Worm (Caenorhabditis elegans): ENCODE measurements around the gene F25G6.1.

F25G6.1 gene

DNA sequence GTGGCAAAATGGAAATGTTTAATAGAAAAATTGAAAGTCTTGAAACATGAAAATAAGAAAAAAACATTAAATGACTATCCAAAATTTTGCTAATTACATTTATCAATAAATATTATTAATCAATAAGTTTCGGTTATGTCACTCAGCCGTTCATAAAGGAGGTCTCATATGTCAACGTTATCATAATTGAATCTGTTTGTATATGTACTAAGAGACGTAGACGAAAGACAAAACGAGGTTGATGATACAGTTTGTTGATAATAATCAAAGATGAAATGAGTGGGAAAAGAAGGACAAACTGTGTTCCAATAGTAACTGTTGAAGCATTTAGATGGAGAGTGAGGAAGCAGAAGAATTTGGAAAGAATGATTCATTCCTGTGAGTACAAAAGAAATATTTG, 12.1 kb downstream of the F25G6.1 start:
- TF ChIP-seq daf-16 (GFP tag; optimal IDR thresholded peaks at IDR 0.05) (no peak), daf-16 (tag; optimal IDR thresholded peaks at IDR 0.05) (peak; percentile 90), ceh-32 (tag; optimal IDR thresholded peaks at IDR 0.05; ENCODE audit: poor library complexity) (no peak), cey-2 (tag; optimal IDR thresholded peaks at IDR 0.05; ENCODE audit: borderline replicate concordance, insufficient read depth) (no peak), ceh-44 (GFP tag; IDR thresholded peaks at IDR 0.05) (no peak), nhr-102 (tag; optimal IDR thresholded peaks at IDR 0.05) (no peak), nhr-28 (tag; optimal IDR thresholded peaks at IDR 0.05) (peak; percentile 46), aha-1 (tag) (no peak), Y105C5A.15 (GFP tag; IDR thresholded peaks at IDR 0.05) (no peak), F37D6.2 (tag; optimal IDR thresholded peaks at IDR 0.05) (no peak), nhr-48 (tag; optimal IDR thresholded peaks at IDR 0.05) (peak; percentile 36), vab-7 (GFP tag; IDR thresholded peaks at IDR 0.05) (no peak), unc-130 (GFP tag; optimal IDR thresholded peaks at IDR 0.05) (no peak), gei-8 (GFP tag; optimal IDR thresholded peaks at IDR 0.05) (no peak), dmd-6 (GFP tag; IDR thresholded peaks at IDR 0.05) (peak; percentile 58), hmg-1.1 (GFP tag; IDR thresholded peaks at IDR 0.05) (no peak), dve-1 (tag; optimal IDR thresholded peaks at IDR 0.05; ENCODE audit: insufficient read depth) (peak; percentile 71), T20F7.1 (GFP tag; optimal IDR thresholded peaks at IDR 0.05) (peak; percentile 24), pqm-1 (tag; optimal IDR thresholded peaks at IDR 0.05) (peak; percentile 26), saeg-2 (GFP tag; IDR thresholded peaks at IDR 0.05) (no peak)

DNA sequence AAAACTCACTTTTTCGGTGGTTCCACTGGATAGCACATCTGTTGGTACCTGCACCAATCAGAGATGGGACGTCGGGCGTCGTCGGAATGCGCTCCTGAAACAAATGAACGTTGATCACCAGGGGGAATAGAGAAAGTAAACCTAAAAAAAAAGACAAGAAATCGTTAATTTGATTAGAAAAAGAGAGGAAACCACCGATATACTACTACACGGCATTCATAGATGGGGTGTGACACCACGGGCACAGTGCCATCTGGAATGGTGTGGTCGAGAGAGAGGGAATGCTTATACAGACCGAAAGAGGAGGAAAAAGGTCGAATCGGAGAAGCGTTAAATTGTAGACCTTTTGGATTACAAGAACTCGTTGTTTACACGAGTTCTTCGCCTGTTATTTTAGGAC, 13.2 kb downstream of the F25G6.1 start, which contains the start of gene C10B5.3:
Gene C10B5.3 (minus strand): TSS at position 101 of the 400 bp plus-strand sequence.
- TF ChIP-seq Y105C5A.15 (GFP tag; IDR thresholded peaks at IDR 0.05): 0 out of 2 replicates have a peak, but pooled peaks have one; percentile 32
- no peak for TF ChIP-seq dmd-8 (GFP tag; IDR thresholded peaks at IDR 0.05)
- TF ChIP-seq nhr-102 (tag; optimal IDR thresholded peaks at IDR 0.05): no peak
- no peak for TF ChIP-seq egl-27 (tag; optimal IDR thresholded peaks at IDR 0.05)
- TF ChIP-seq daf-16 (GFP tag; optimal IDR thresholded peaks at IDR 0.05): no peak
- TF ChIP-seq daf-16 (tag; optimal IDR thresholded peaks at IDR 0.05): no peak
- TF ChIP-seq snpc-4 (tag; optimal IDR thresholded peaks at IDR 0.05): no peak
- TF ChIP-seq mxl-3 (GFP tag; optimal IDR thresholded peaks at IDR 0.05): no peak
- TF ChIP-seq aha-1 (tag): no peak
- TF ChIP-seq hlh-11 (tag; optimal IDR thresholded peaks at IDR 0.05): no peak
- TF ChIP-seq dmd-9 (GFP tag; IDR thresholded peaks at IDR 0.05): no peak
- TF ChIP-seq nhr-77 (tag; optimal IDR thresholded peaks at IDR 0.05): no peak
- no peak for TF ChIP-seq vab-7 (GFP tag; IDR thresholded peaks at IDR 0.05)
- peak in 1 of 2 experiments; percentile 72 for TF ChIP-seq unc-62 (GFP tag; optimal IDR thresholded peaks at IDR 0.05 in 1 of 2)
- no peak for TF ChIP-seq unc-62 (tag; optimal IDR thresholded peaks at IDR 0.05)
- no peak for TF ChIP-seq zfp-2 (tag; optimal IDR thresholded peaks at IDR 0.05)

DNA sequence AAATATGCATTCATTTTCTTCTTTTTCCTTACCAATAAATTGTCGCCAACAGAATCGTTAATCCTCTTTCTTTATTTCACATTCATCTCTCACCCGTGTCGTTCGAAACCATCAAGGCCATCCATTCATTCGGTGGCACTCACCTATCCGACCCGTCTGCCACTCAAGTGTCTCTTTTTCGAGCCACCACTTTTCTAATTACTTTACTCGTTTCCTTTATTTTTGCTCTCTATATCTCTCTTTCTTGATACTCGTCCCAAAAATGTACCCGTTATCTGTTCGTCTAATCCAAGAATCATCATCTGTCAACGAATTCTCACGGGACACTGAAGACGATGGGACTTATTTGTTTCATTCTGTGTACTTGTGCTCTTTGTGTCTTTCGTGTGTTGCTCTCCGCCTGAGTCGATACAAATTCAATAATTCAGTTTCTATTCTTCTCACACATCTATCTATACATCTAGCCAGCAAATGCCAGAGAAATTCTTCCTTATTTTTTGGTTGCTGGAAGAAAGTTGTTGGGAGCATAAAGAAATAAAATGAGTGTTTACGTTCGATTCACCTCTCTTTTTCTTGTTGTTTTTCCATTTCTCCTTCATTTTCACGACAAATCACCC, 17.9 kb downstream of the F25G6.1 start:
- TF ChIP-seq Y105C5A.15 (GFP tag; IDR thresholded peaks at IDR 0.05) (no peak), fkh-10 (GFP tag; optimal IDR thresholded peaks at IDR 0.05) (peak; percentile 57)

DNA sequence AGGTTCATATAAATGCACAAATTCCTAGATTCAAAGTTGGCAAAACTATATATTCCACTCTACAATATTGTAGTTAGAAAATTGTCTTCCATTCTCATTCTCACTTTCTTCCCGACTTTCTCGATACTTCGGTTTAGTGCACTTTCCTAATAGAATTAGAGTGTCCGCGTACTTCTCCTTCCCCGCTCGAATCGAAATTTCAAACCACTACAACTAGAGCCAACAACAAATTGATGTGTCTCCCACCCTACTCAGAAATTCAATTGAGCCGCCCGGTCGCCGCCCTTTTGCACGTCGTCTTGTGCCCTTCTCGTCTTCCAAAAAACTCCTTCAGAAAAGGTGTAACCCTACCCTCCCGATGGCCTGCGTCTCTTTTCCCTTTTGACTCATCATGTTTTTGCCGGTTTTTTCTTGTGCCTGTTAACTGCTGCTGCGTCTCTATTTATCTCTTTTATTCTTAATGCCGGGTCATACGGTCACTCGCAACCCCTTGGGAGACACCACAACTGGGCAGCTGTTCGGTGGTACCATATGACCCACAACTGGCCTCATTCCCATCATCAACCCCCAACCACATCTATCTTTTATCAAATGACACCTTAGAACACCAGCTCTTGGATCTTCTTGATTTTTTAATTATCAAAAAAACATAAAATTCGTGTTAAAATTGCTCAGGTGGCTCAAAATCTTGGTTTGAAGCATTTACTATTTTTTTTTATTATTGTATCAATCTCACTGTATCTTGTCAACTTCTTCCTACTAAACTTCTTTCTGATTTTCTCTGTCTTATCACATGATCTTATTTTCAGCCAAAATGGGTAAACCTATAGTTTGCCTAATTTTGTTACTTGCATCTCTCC, 19.5 kb downstream of the F25G6.1 start, which contains the start of gene tag-196:
Gene tag-196 (plus strand): TSS at position 810 of the 860 bp plus-strand sequence.
- no peak for TF ChIP-seq nhr-10 (tag; optimal IDR thresholded peaks at IDR 0.05)
- TF ChIP-seq aly-2 (tag; optimal IDR thresholded peaks at IDR 0.05): no peak
- TF ChIP-seq egl-27 (tag; optimal IDR thresholded peaks at IDR 0.05): no peak
- 0 out of 2 replicates have a peak, but pooled peaks have one; percentile 17 for TF ChIP-seq hmg-1.1 (GFP tag; IDR thresholded peaks at IDR 0.05)
- TF ChIP-seq nhr-28 (tag; optimal IDR thresholded peaks at IDR 0.05): peak; percentile 12
- TF ChIP-seq daf-16 (GFP tag; optimal IDR thresholded peaks at IDR 0.05): peak in 1 of 2 experiments; percentile 44
- no peak for TF ChIP-seq daf-16 (tag; optimal IDR thresholded peaks at IDR 0.05)
- TF ChIP-seq dmd-9 (GFP tag; IDR thresholded peaks at IDR 0.05): no peak
- TF ChIP-seq mdl-1 (tag; optimal IDR thresholded peaks at IDR 0.05): no peak
- peak; percentile 70 for TF ChIP-seq hlh-11 (tag; optimal IDR thresholded peaks at IDR 0.05)
- no peak for TF ChIP-seq ztf-7 (tag; optimal IDR thresholded peaks at IDR 0.05)
- no peak for TF ChIP-seq zfp-2 (tag; optimal IDR thresholded peaks at IDR 0.05)
- TF ChIP-seq vab-7 (GFP tag; IDR thresholded peaks at IDR 0.05): no peak
- no peak for TF ChIP-seq egl-43 (GFP tag; IDR thresholded peaks at IDR 0.05)
- no peak for TF ChIP-seq pha-4 (GFP tag; IDR thresholded peaks at IDR 0.05)
- TF ChIP-seq pha-4 (tag; optimal IDR thresholded peaks at IDR 0.05): no peak
- no peak for TF ChIP-seq nhr-102 (tag; optimal IDR thresholded peaks at IDR 0.05)
- no peak for TF ChIP-seq daf-8 (GFP tag; IDR thresholded peaks at IDR 0.05)
- no peak for TF ChIP-seq sdz-12 (GFP tag; optimal IDR thresholded peaks at IDR 0.05)
- peak in 1 of 2 experiments; percentile 77 for TF ChIP-seq unc-62 (GFP tag; optimal IDR thresholded peaks at IDR 0.05 in 1 of 2)
- TF ChIP-seq unc-62 (tag; optimal IDR thresholded peaks at IDR 0.05): no peak
- no peak for TF ChIP-seq Y5F2A.4 (GFP tag; optimal IDR thresholded peaks at IDR 0.05)
- no peak for TF ChIP-seq mep-1 (tag; optimal IDR thresholded peaks at IDR 0.05)
